Fruit fly (Drosophila melanogaster): Measurements from ENCODE around the gene Hip1.

DNA sequence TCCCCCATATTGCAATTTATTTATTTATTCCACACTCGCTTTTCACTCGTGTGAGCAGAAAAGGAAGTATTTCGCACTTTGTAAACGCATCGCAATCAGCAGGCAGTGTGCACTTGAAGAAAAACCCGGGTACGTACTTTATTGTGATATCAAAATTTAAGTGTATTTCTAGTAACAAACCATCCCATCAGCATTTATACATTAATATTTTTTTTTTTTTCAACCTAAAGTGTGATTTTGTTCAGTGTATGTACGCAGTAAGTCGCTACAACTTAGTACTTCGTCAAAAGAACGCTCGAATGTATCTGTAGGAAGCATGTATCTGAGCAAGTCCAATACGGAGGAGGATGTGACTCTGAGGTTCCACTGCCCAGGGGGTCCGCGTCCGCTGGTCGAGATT, 47.6 kb downstream of the Hip1 start:
- no peak for TF ChIP-seq psq (optimal IDR thresholded peaks at IDR 0.05)
- no peak for TF ChIP-seq Myc (optimal IDR thresholded peaks at IDR 0.05)
- no peak for TF ChIP-seq h (optimal IDR thresholded peaks at IDR 0.05)
- TF ChIP-seq insv (optimal IDR thresholded peaks at IDR 0.05): no peak
- no peak for TF ChIP-seq Sin3A (optimal IDR thresholded peaks at IDR 0.05)

All from Kc167 (cell line).